Worm (Caenorhabditis elegans) whole organism, L4 larva: ENCODE measurements around the gene R186.3.

Source experiments
- R02D3.7 ChIP-seq: fragments of 150-350 bp; sonication (generic microtip); optimal IDR thresholded peaks from 3 replicates; lab custom pipeline; 2014; ENCODE audit warnings: missing biosample characterization, missing genetic modification characterization
- egl-27 ChIP-seq: sonication (generic microtip); optimal IDR thresholded peaks from 3 replicates; lab custom pipeline; 2017; ENCODE audit warnings: missing biosample characterization, missing genetic modification reagents, missing genetic modification characterization
- fkh-10 ChIP-seq: fragments of 150-350 bp; optimal IDR thresholded peaks from 2 replicates; lab custom pipeline; 2014; ENCODE audit warnings: missing biosample characterization, missing genetic modification reagents, missing genetic modification characterization
- fos-1 ChIP-seq: fragments of 150-350 bp; optimal IDR thresholded peaks from 2 replicates; lab custom pipeline; 2014; ENCODE audit warnings: missing biosample characterization, missing genetic modification characterization
- lin-1 ChIP-seq: fragments of 200-800 bp; sonication (Bioruptor generic); IDR thresholded peaks from 2 replicates; pipeline ENCODE4 v1.3.6; 2022; ENCODE audit warnings: missing genetic modification reagents, missing genetic modification characterization, missing compliant biosample characterization
- lin-15B ChIP-seq: fragments of 150-350 bp; sonication (generic microtip); optimal IDR thresholded peaks from 3 replicates; lab custom pipeline; 2014; ENCODE audit warnings: missing biosample characterization, missing genetic modification characterization
- lin-38 ChIP-seq: fragments of 200-800 bp; sonication (Bioruptor generic); IDR thresholded peaks from 2 replicates; pipeline ENCODE4 v1.3.6; 2022; ENCODE audit warnings: missing genetic modification reagents, missing genetic modification characterization, missing compliant biosample characterization
- mes-2 ChIP-seq: sonication (generic microtip); optimal IDR thresholded peaks from 2 replicates; lab custom pipeline; 2016; ENCODE audit warnings: missing genotype, mild to moderate bottlenecking, missing genetic modification characterization, missing compliant biosample characterization; ENCODE audit not compliant: poor library complexity, severe bottlenecking
- nhr-77 ChIP-seq: fragments of 150-350 bp; optimal IDR thresholded peaks from 2 replicates; lab custom pipeline; 2014; ENCODE audit warnings: missing biosample characterization, missing genetic modification characterization
- ztf-11 ChIP-seq: fragments of 150-350 bp; optimal IDR thresholded peaks from 2 replicates; lab custom pipeline; 2014; ENCODE audit warnings: missing biosample characterization, missing genetic modification characterization

ce11 chrV:13002070-13002469 lies 35.1 kb upstream of the R186.3 start, which contains the start of gene inft-2:
- no peak for TF ChIP-seq lin-15B (tag; lab: Kevin White, UChicago)
- TF ChIP-seq ztf-11 (tag; lab: Kevin White, UChicago), result no peak
- 0 out of 2 replicates have a peak, but pooled peaks have one; percentile 10 for TF ChIP-seq lin-1 (GFP tag; lab: Robert Waterston, UW)
- TF ChIP-seq lin-38 (GFP tag; lab: Robert Waterston, UW), result no peak
- no peak for TF ChIP-seq fos-1 (tag; lab: Kevin White, UChicago)
- no peak for TF ChIP-seq mes-2 (tag; lab: Kevin White, UChicago)
- no peak for TF ChIP-seq egl-27 (tag; lab: Kevin White, UChicago)
- no peak for TF ChIP-seq fkh-10
- TF ChIP-seq R02D3.7, result no peak
- TF ChIP-seq nhr-77 (tag; lab: Kevin White, UChicago), result peak; percentile 21
